Worm (Caenorhabditis elegans): Measurements from ENCODE around the gene ZC239.4.
"Not testable (repeated sequence)": the region's sequence is repeated elsewhere in the genome, so short reads cannot be mapped to it uniquely, and the experiment has no call there.

ce11 chrII:3177663-3178062 lies 36.3 kb upstream of the ZC239.4 start, which contains the start of gene sri-40:
- TF ChIP-seq him-1, W03F9.2 (tag; optimal IDR thresholded peaks at IDR 0.05): not testable (repeated sequence)
